Fruit fly (Drosophila melanogaster): ENCODE measurements around the gene Roc1a.

Gene Roc1a

dm6 chrX:687330-688078, 40.4 kb downstream of the Roc1a start (continued):
- no peak for TF ChIP-seq CG32767 (GFP tag; IDR thresholded peaks at IDR 0.05)
- peak; percentile 93 for TF ChIP-seq Adf1 (GFP tag; IDR thresholded peaks at IDR 0.05)
- TF ChIP-seq CG2712 (tag; optimal IDR thresholded peaks at IDR 0.05): no peak
- TF ChIP-seq Pdp1 (GFP tag; optimal IDR thresholded peaks at IDR 0.05): peak in 1 of 2 experiments; percentile 55
- TF ChIP-seq klu (GFP tag; IDR thresholded peaks at IDR 0.05): no peak
- TF ChIP-seq Mes4 (GFP tag; optimal IDR thresholded peaks at IDR 0.05): no peak
- no peak for TF ChIP-seq hb (GFP tag; IDR thresholded peaks at IDR 0.05; ENCODE audit: partially characterized antibody)
- no peak for TF ChIP-seq Atf-2 (GFP tag; optimal IDR thresholded peaks at IDR 0.05)
- TF ChIP-seq CG32772 (GFP tag; IDR thresholded peaks at IDR 0.05): no peak
- TF ChIP-seq H2.0 (GFP tag; IDR thresholded peaks at IDR 0.05): no peak
- TF ChIP-seq jigr1 (GFP tag; IDR thresholded peaks at IDR 0.05): no peak
- TF ChIP-seq CG3407 (GFP tag; optimal IDR thresholded peaks at IDR 0.05): no peak
- no peak for TF ChIP-seq CG34224 (GFP tag; IDR thresholded peaks at IDR 0.05; ENCODE audit: partially characterized antibody)
- no peak for TF ChIP-seq gcm2 (GFP tag; optimal IDR thresholded peaks at IDR 0.05)
- no peak for TF ChIP-seq CG10147 (GFP tag; optimal IDR thresholded peaks at IDR 0.05)
- TF ChIP-seq CG16779 (GFP tag; IDR thresholded peaks at IDR 0.05): no peak
- no peak for TF ChIP-seq Sox102F (GFP tag; optimal IDR thresholded peaks at IDR 0.05)
- no peak for TF ChIP-seq Hand (GFP tag; optimal IDR thresholded peaks at IDR 0.05)
- no peak for TF ChIP-seq MTF-1 (GFP tag; optimal IDR thresholded peaks at IDR 0.05; ENCODE audit: borderline replicate concordance)
- no peak for TF ChIP-seq pum (GFP tag; optimal IDR thresholded peaks at IDR 0.05)
- TF ChIP-seq bcd (GFP tag; optimal IDR thresholded peaks at IDR 0.05): no peak

dm6 chrX:692811-693764, 46.0 kb downstream of the Roc1a start:
- TF ChIP-seq CG11085 (GFP tag; IDR thresholded peaks at IDR 0.05) (no peak), Dll (GFP tag; IDR thresholded peaks at IDR 0.05; ENCODE audit: partially characterized antibody) (no peak), ATbp (GFP tag; optimal IDR thresholded peaks at IDR 0.05) (no peak), Hr51 (GFP tag; optimal IDR thresholded peaks at IDR 0.05) (no peak), pfk (GFP tag; optimal IDR thresholded peaks at IDR 0.05) (no peak), CG8388 (GFP tag; optimal IDR thresholded peaks at IDR 0.05) (no peak), Doc3 (GFP tag; IDR thresholded peaks at IDR 0.05; ENCODE audit: partially characterized antibody) (no peak), CG11398 (GFP tag; optimal IDR thresholded peaks at IDR 0.05) (no peak), dpn (GFP tag; optimal IDR thresholded peaks at IDR 0.05) (no peak), mam (GFP tag; optimal IDR thresholded peaks at IDR 0.05) (no peak), Jarid2 (GFP tag; optimal IDR thresholded peaks at IDR 0.05) (no peak), Poxn (GFP tag; IDR thresholded peaks at IDR 0.05) (no peak), fd3F (GFP tag; optimal IDR thresholded peaks at IDR 0.05) (no peak), phol (tag; optimal IDR thresholded peaks at IDR 0.05) (no peak), CkIIα-i1 (GFP tag; IDR thresholded peaks at IDR 0.05) (no peak), row (GFP tag; IDR thresholded peaks at IDR 0.05) (peak; percentile 43; the same call in 2 of the 3 replicates), Dfd (GFP tag; optimal IDR thresholded peaks at IDR 0.05) (no peak), Elba2 (GFP tag; optimal IDR thresholded peaks at IDR 0.05) (no peak), chn (GFP tag; optimal IDR thresholded peaks at IDR 0.05) (peak; percentile 20), CG9215 (GFP tag; IDR thresholded peaks at IDR 0.05) (no peak), nerfin-1 (tag; optimal IDR thresholded peaks at IDR 0.05) (no peak), CG9727 (GFP tag; optimal IDR thresholded peaks at IDR 0.05) (peak; percentile 11), CG2202 (tag; optimal IDR thresholded peaks at IDR 0.05) (no peak), bcd (GFP tag; optimal IDR thresholded peaks at IDR 0.05) (no peak), CG11504 (tag; optimal IDR thresholded peaks at IDR 0.05) (no peak), Bgb (GFP tag; IDR thresholded peaks at IDR 0.05; ENCODE audit: partially characterized antibody) (no peak), Sin3A (optimal IDR thresholded peaks at IDR 0.05) (no peak)
